Worm (Caenorhabditis elegans): ENCODE results near the gene C01B10.3.
"Not testable (repeated sequence)": the region's sequence is repeated elsewhere in the genome, so short reads cannot be mapped to it uniquely, and the experiment has no call there.

DNA sequence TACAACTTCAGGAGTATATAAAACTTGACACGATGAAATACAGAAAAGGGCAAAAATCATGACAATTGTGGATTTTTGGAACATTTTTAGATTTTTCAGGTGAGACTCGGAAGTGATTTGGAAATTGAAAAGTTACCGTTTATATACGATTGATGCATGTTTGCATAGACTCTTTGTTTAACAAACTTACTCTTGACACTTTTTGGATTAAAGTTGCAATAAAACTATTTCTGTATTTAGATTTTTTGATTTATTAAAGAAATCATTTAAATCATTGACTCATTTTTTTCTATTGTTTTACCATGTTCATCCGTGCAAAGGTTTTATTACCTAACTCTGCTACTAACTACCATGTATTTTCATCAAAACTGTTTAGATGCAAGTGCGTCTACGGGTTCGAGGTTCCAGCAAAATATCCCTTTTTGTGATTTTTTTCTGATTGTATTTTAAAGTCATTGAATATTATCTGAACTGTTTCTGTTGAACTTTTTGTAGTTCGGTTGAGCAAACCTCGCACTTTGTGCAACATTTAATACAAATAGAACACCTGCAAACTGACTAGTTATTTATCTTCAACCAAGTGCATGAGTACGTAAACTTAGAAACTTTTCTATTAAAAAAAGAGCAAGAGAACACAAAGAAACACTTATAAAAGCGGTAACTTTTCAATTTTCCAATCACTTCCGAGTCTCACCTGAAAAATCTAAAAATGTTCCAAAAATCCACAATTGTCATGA, 30.0 kb downstream of the C01B10.3 start, which contains the start of the genes nspb-1 and nspb-2:
- TF ChIP-seq pha-4 (tag; optimal IDR thresholded peaks at IDR 0.05); lsy-2 (tag; optimal IDR thresholded peaks at IDR 0.05); lin-32 (GFP tag; optimal IDR thresholded peaks at IDR 0.05); nhr-12 (tag; optimal IDR thresholded peaks at IDR 0.05); lin-13 (tag; optimal IDR thresholded peaks at IDR 0.05); nhr-28 (tag; optimal IDR thresholded peaks at IDR 0.05); mep-1 (tag; optimal IDR thresholded peaks at IDR 0.05); nhr-237 (tag; optimal IDR thresholded peaks at IDR 0.05); elt-1 (tag; optimal IDR thresholded peaks at IDR 0.05; ENCODE audit: borderline replicate concordance, insufficient read depth); cnd-1 (tag; optimal IDR thresholded peaks at IDR 0.05); elt-3 (tag; optimal IDR thresholded peaks at IDR 0.05); snpc-4 (tag; optimal IDR thresholded peaks at IDR 0.05): not testable (repeated sequence)
